Fruit fly (Drosophila melanogaster): ENCODE measurements around the gene Osi8.

The Osi8 gene

dm6 chr3R:6244986-6245385 lies 10.0 kb upstream of the Osi8 start (continued):
- TF ChIP-seq Hand (GFP tag; optimal IDR thresholded peaks at IDR 0.05) (no peak), unpg (GFP tag; optimal IDR thresholded peaks at IDR 0.05) (no peak), shn (GFP tag; optimal IDR thresholded peaks at IDR 0.05) (no peak)

dm6 chr3R:6248694-6249093 lies 6.3 kb upstream of the Osi8 start, which contains the start of gene Osi7:
Gene Osi7 (plus strand): TSS chr3R:6248994.
- TF ChIP-seq exex (tag; optimal IDR thresholded peaks at IDR 0.05) (no peak), wor (GFP tag; IDR thresholded peaks at IDR 0.05) (no peak), CG15601 (tag; optimal IDR thresholded peaks at IDR 0.05) (no peak), cg (GFP tag; optimal IDR thresholded peaks at IDR 0.05) (no peak), pita (GFP tag; optimal IDR thresholded peaks at IDR 0.05) (no peak), CG12071 (GFP tag; optimal IDR thresholded peaks at IDR 0.05) (no peak), sd (tag; optimal IDR thresholded peaks at IDR 0.05) (peak; percentile 25), CG15073 (GFP tag; optimal IDR thresholded peaks at IDR 0.05) (no peak), Sin3A (optimal IDR thresholded peaks at IDR 0.05) (no peak), CG14014 (GFP tag; IDR thresholded peaks at IDR 0.05) (no peak), crol (GFP tag; IDR thresholded peaks at IDR 0.05) (peak; percentile 50; the same call in 1 of the 2 replicates), sqz (GFP tag; optimal IDR thresholded peaks at IDR 0.05) (no peak), Nf-YA (GFP tag; IDR thresholded peaks at IDR 0.05) (no peak), CG1024 (GFP tag; IDR thresholded peaks at IDR 0.05) (no peak), YL-1 (GFP tag; optimal IDR thresholded peaks at IDR 0.05) (no peak), Scr (GFP tag; IDR thresholded peaks at IDR 0.05; ENCODE audit: partially characterized antibody) (no peak), Blimp-1 (GFP tag; optimal IDR thresholded peaks at IDR 0.05) (peak; percentile 41), Dek (tag; optimal IDR thresholded peaks at IDR 0.05) (no peak), CG1529 (GFP tag; optimal IDR thresholded peaks at IDR 0.05) (no peak), chm (GFP tag; IDR thresholded peaks at IDR 0.05) (no peak), hb (GFP tag; IDR thresholded peaks at IDR 0.05; ENCODE audit: partially characterized antibody) (no peak), oc (tag; optimal IDR thresholded peaks at IDR 0.05) (peak; percentile 47)

dm6 chr3R:6252809-6253208 lies 2.2 kb upstream of the Osi8 start:
- TF ChIP-seq prd (optimal IDR thresholded peaks at IDR 0.05), result no peak
- no peak for TF ChIP-seq prd (GFP tag; IDR thresholded peaks at IDR 0.05)
- TF ChIP-seq CG17912 (GFP tag; optimal IDR thresholded peaks at IDR 0.05), result no peak
- 0 out of 3 replicates have a peak, but pooled peaks have one; percentile 31 for TF ChIP-seq ci (GFP tag; IDR thresholded peaks at IDR 0.05)
- TF ChIP-seq Doc2 (GFP tag; IDR thresholded peaks at IDR 0.05), result no peak
- TF ChIP-seq HHEX (GFP tag; optimal IDR thresholded peaks at IDR 0.05), result no peak
- no peak for TF ChIP-seq Lim3 (GFP tag; IDR thresholded peaks at IDR 0.05)
- no peak for TF ChIP-seq eyg (GFP tag; optimal IDR thresholded peaks at IDR 0.05)

dm6 chr3R:6254438-6254837 lies 537 bp upstream of the Osi8 start:
- TF ChIP-seq CG10462 (GFP tag; optimal IDR thresholded peaks at IDR 0.05), result no peak
- TF ChIP-seq crc (GFP tag; optimal IDR thresholded peaks at IDR 0.05), result no peak
- no peak for TF ChIP-seq eve (GFP tag; optimal IDR thresholded peaks at IDR 0.05)
- no peak for TF ChIP-seq vvl (GFP tag; IDR thresholded peaks at IDR 0.05)
- TF ChIP-seq HLH54F (GFP tag; optimal IDR thresholded peaks at IDR 0.05), result no peak
- TF ChIP-seq CG5245 (GFP tag; optimal IDR thresholded peaks at IDR 0.05), result no peak
- TF ChIP-seq CG11093 (GFP tag; IDR thresholded peaks at IDR 0.05), result no peak
- TF ChIP-seq br (optimal IDR thresholded peaks at IDR 0.05), result no peak
- TF ChIP-seq Dp (GFP tag; optimal IDR thresholded peaks at IDR 0.05), result no peak
- TF ChIP-seq CG11247 (GFP tag; IDR thresholded peaks at IDR 0.05), result peak; percentile 46
- TF ChIP-seq CG7745 (tag; optimal IDR thresholded peaks at IDR 0.05), result peak; percentile 20
- TF ChIP-seq gsb-n (tag; optimal IDR thresholded peaks at IDR 0.05), result no peak
- no peak for TF ChIP-seq pum (GFP tag; optimal IDR thresholded peaks at IDR 0.05)
- TF ChIP-seq Dfd (GFP tag; optimal IDR thresholded peaks at IDR 0.05), result no peak
- no peak for TF ChIP-seq CG32767 (GFP tag; IDR thresholded peaks at IDR 0.05)
- peak; percentile 90 for TF ChIP-seq CTCF (GFP tag; optimal IDR thresholded peaks at IDR 0.05)
- no peak for TF ChIP-seq Atf3 (GFP tag; optimal IDR thresholded peaks at IDR 0.05)
- TF ChIP-seq CG12219 (GFP tag; optimal IDR thresholded peaks at IDR 0.05), result no peak
- no peak for TF ChIP-seq fru (optimal IDR thresholded peaks at IDR 0.05)
